Fruit fly (Drosophila melanogaster): Measurements from ENCODE around the gene CG17350.
A peak's percentile ranks its signal among the peaks of the same experiment; 100 is the strongest.

CG17350 gene

DNA sequence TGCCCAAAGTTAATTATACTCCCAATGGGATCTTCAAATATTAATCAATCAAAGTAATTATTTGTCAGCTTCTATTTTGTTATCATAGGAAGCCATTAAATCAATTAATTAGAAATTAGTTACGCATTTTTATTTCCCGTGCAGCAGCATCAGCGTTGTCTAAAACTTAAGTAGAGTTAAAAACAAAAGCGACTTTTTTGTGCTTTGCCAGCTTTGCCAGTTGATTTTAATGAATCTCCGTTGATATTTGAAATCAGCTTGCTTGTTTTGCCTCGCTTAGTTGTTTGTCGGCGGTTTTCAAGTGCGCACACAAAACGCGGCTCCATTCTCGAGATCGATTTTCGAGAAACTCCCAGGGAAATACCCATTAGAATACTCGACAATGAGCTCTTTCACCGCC lies at the start of gene CG17350:
TSS of gene CG17350 (plus strand) at position 301 of the 400 bp plus-strand sequence.
- no peak for TF ChIP-seq vri (GFP tag; optimal IDR thresholded peaks at IDR 0.05)
- no peak for TF ChIP-seq lz (GFP tag; optimal IDR thresholded peaks at IDR 0.05)

DNA sequence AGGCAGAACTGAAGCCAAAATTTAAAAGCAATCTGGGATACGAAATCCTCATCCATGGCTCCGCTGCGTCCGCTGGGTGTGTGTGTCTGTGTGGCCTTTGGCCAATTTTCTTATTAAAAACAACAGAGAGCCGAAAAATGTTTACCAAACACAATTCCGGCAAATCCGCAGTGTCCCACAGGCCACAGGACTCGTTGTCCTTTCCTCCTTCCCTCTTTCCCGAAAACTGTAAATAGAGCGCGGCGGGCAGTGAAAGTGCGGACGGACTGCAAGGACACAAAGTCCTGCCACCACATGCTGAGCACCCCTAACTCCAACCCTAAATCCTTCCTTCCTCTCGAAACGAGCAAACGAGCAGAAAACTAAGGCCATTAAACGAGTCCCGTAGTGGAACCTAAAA lies 46.8 kb upstream of the CG17350 start:
- no peak for TF ChIP-seq CG1621 (tag; optimal IDR thresholded peaks at IDR 0.05)
- TF ChIP-seq CG7368 (GFP tag; optimal IDR thresholded peaks at IDR 0.05) = no peak
- TF ChIP-seq CG9139 (GFP tag; optimal IDR thresholded peaks at IDR 0.05) = no peak
- no peak for TF ChIP-seq spab (GFP tag; optimal IDR thresholded peaks at IDR 0.05)
- no peak for TF ChIP-seq CG4318 (GFP tag; optimal IDR thresholded peaks at IDR 0.05)
- no peak for TF ChIP-seq CG16779 (tag; optimal IDR thresholded peaks at IDR 0.05)
- no peak for TF ChIP-seq CG11294 (GFP tag; IDR thresholded peaks at IDR 0.05)

DNA sequence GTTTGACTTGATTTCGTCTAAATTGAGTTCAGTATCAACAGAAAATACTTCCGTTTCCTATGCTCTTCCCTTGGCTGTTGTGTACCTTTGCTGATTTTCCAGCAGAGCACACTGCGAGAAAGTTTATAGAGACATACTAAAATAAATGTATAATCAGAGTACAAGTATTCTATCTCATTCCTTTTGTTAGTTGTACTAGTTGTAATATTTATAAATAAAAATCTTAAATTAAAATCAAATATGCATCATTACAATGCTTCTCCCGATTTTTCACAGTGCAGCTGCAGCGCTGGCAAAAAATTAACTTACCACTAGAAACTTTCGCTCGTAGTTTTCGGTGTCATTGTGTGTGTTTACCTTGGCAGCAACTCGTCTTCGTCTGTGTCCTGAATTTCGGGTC lies 45.7 kb upstream of the CG17350 start:
- peak; percentile 57 for TF ChIP-seq CG32006 (GFP tag; optimal IDR thresholded peaks at IDR 0.05)
- TF ChIP-seq CG3032 (tag; optimal IDR thresholded peaks at IDR 0.05) = no peak
- TF ChIP-seq CG31627 (GFP tag; optimal IDR thresholded peaks at IDR 0.05) = no peak
- no peak for TF ChIP-seq fkh (GFP tag; optimal IDR thresholded peaks at IDR 0.05)
- no peak for TF ChIP-seq Gug (GFP tag; IDR thresholded peaks at IDR 0.05)
- TF ChIP-seq CG6276 (GFP tag; optimal IDR thresholded peaks at IDR 0.05) = no peak
- no peak for TF ChIP-seq CG6808 (GFP tag; optimal IDR thresholded peaks at IDR 0.05)
- TF ChIP-seq CG9139 (GFP tag; optimal IDR thresholded peaks at IDR 0.05) = no peak
- peak; percentile 7 for TF ChIP-seq acj6 (GFP tag; optimal IDR thresholded peaks at IDR 0.05)
- TF ChIP-seq achi (GFP tag; optimal IDR thresholded peaks at IDR 0.05) = peak; percentile 6
- TF ChIP-seq CG8319 (GFP tag; optimal IDR thresholded peaks at IDR 0.05) = no peak
- TF ChIP-seq fd59A (GFP tag; optimal IDR thresholded peaks at IDR 0.05) = peak; percentile 3
- no peak for TF ChIP-seq Lpt (GFP tag; optimal IDR thresholded peaks at IDR 0.05)
- peak; percentile 42; the same call in 1 of the 3 replicates for TF ChIP-seq CG6163 (GFP tag; IDR thresholded peaks at IDR 0.05)
- TF ChIP-seq Blimp-1 (GFP tag; optimal IDR thresholded peaks at IDR 0.05) = no peak
- no peak for TF ChIP-seq net (GFP tag; optimal IDR thresholded peaks at IDR 0.05)
- TF ChIP-seq Eip75B (GFP tag; optimal IDR thresholded peaks at IDR 0.05) = peak; percentile 0
- no peak for TF ChIP-seq CG10631 (GFP tag; optimal IDR thresholded peaks at IDR 0.05)
- peak; percentile 26 for TF ChIP-seq OdsH (GFP tag; optimal IDR thresholded peaks at IDR 0.05)
- TF ChIP-seq vri (GFP tag; optimal IDR thresholded peaks at IDR 0.05) = no peak
- TF ChIP-seq Met (GFP tag; optimal IDR thresholded peaks at IDR 0.05) = no peak
- TF ChIP-seq eg (GFP tag; IDR thresholded peaks at IDR 0.05) = 0 out of 3 replicates have a peak, but pooled peaks have one; percentile 11
- peak; percentile 84 for TF ChIP-seq Eip78C (GFP tag)
- peak; percentile 4 for TF ChIP-seq Smox (GFP tag; optimal IDR thresholded peaks at IDR 0.05)
- peak; percentile 36; the same call in 1 of the 2 replicates for TF ChIP-seq CG15336 (GFP tag; IDR thresholded peaks at IDR 0.05)
- no peak for TF ChIP-seq Sox14 (GFP tag; optimal IDR thresholded peaks at IDR 0.05)
- peak; percentile 24 for TF ChIP-seq CG10669 (GFP tag; optimal IDR thresholded peaks at IDR 0.05)
- TF ChIP-seq Sox15 (GFP tag; optimal IDR thresholded peaks at IDR 0.05) = no peak
- no peak for TF ChIP-seq fd85E (GFP tag; optimal IDR thresholded peaks at IDR 0.05)
- no peak for TF ChIP-seq spab (GFP tag; optimal IDR thresholded peaks at IDR 0.05)
- no peak for TF ChIP-seq ss (GFP tag; optimal IDR thresholded peaks at IDR 0.05)
- no peak for TF ChIP-seq CG6854 (GFP tag; optimal IDR thresholded peaks at IDR 0.05)
- TF ChIP-seq CG4318 (GFP tag; optimal IDR thresholded peaks at IDR 0.05) = no peak
- no peak for TF ChIP-seq salr (GFP tag; optimal IDR thresholded peaks at IDR 0.05)
- peak; percentile 11 for TF ChIP-seq Ets96B (tag; optimal IDR thresholded peaks at IDR 0.05)
- TF ChIP-seq Hr39 (GFP tag; optimal IDR thresholded peaks at IDR 0.05) = peak; percentile 13
- no peak for TF ChIP-seq CG6792 (GFP tag; optimal IDR thresholded peaks at IDR 0.05)
- TF ChIP-seq CG11902 (GFP tag; optimal IDR thresholded peaks at IDR 0.05) = no peak
- TF ChIP-seq CG7368 (GFP tag; optimal IDR thresholded peaks at IDR 0.05) = no peak
- peak; percentile 11 for TF ChIP-seq esn (GFP tag; optimal IDR thresholded peaks at IDR 0.05)
- TF ChIP-seq CG8119 (GFP tag; IDR thresholded peaks at IDR 0.05) = 0 out of 3 replicates have a peak, but pooled peaks have one; percentile 33
- TF ChIP-seq CG8632 (GFP tag; optimal IDR thresholded peaks at IDR 0.05) = no peak
- TF ChIP-seq svp (GFP tag) = peak; percentile 18
- TF ChIP-seq CG34406 (GFP tag; optimal IDR thresholded peaks at IDR 0.05) = no peak

Data from whole organism, prepupa.